Worm (Caenorhabditis elegans): ENCODE results near the gene M03E7.3.
A peak's percentile ranks its signal among the peaks of the same experiment; 100 is the strongest.

Gene M03E7.3

DNA sequence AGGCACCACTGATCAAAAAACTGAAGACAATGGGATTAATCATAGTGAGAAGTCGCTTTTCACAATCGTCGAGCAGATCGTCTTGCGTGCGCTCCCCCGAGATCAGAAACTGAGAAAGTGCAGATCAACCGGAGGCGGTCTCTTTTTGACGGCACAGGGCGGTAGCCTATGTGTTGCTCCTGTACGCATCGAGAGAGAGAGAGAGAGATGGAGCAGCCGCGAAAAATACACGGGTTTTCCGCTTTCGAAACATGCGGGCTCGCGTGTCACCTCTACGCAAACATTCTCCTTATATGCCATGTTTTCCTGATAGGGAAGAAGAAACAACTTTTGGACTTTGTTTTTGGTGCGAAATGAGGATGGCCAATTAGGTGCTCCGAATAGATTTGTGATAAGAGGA lies 1.7 kb upstream of the M03E7.3 start, which contains the start of gene lrpc-1:
TSS of gene lrpc-1 (minus strand) at position 101 of the 400 bp plus-strand sequence.
- TF ChIP-seq nhr-28 (tag; optimal IDR thresholded peaks at IDR 0.05): no peak

ce11 chrV:5617301-5617700 lies 2.5 kb downstream of the M03E7.3 start, which contains the start of gene M03E7.2:
M03E7.2 (plus strand) TSS chrV:5617601.
- TF ChIP-seq sem-2 (GFP tag; optimal IDR thresholded peaks at IDR 0.05): no peak

- TF ChIP-seq mep-1 (tag; optimal IDR thresholded peaks at IDR 0.05) (peak; percentile 10), blmp-1 (tag; optimal IDR thresholded peaks at IDR 0.05) (no peak), lsy-2 (tag; optimal IDR thresholded peaks at IDR 0.05) (peak; percentile 52)
These were observed 4.5 kb downstream of the M03E7.3 start for ce11 chrV:5619372-5619771.

DNA sequence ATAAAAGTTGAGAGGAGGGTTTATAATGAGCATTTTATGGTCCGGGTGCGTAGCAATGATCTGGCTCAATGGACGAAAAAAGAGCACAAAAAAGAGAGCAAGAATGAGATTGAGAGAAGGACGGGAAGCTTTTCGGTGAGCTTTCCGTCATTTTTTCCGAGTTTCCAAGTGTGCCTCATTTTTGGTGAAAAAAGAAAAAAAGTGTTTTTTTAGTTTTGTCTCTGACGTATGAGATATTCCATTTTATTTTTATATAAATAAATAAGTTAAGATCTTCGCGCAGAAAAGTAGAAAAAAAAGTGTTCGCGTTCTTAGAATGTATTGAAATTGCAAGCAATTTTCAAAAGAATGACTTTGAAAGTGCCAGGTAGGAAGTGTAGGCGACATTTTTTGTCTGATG lies 5.2 kb downstream of the M03E7.3 start, which contains the start of gene memb-2:
TSS of gene memb-2 (minus strand) at position 101 of the 400 bp plus-strand sequence.
- no peak for TF ChIP-seq hlh-1 (tag; optimal IDR thresholded peaks at IDR 0.05)
- no peak for TF ChIP-seq zip-8 (tag; optimal IDR thresholded peaks at IDR 0.05)
- TF ChIP-seq ceh-83 (GFP tag; optimal IDR thresholded peaks at IDR 0.05): no peak
- TF ChIP-seq lin-13 (tag; optimal IDR thresholded peaks at IDR 0.05): no peak
- no peak for TF ChIP-seq unc-39 (tag; optimal IDR thresholded peaks at IDR 0.05)
- TF ChIP-seq nhr-28 (tag; optimal IDR thresholded peaks at IDR 0.05): no peak
- no peak for TF ChIP-seq nhr-2 (tag; optimal IDR thresholded peaks at IDR 0.05)
- no peak for TF ChIP-seq mep-1 (tag; optimal IDR thresholded peaks at IDR 0.05)

DNA sequence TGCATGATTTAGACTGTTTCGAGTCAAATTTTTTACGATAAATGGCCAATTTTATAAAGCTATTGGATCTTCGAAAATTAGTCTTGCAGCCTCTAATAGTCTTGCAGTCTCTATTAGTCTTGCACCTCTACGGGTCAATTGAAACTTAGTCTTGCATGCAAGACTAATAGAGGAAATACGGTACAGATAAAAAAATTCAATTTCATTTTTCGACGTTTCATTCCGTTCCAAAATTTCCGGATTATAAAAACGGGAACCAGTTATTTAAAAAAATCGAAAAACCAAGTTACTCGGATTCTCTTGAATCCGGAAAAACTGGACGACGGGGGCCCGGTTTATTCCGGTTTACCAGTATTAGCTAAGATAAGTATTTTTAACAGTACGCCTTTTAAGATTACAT lies 6.6 kb downstream of the M03E7.3 start, which contains the start of gene M03E7.1:
TSS of gene M03E7.1 (plus strand) at position 301 of the 400 bp plus-strand sequence.
- TF ChIP-seq ces-1 (GFP tag; optimal IDR thresholded peaks at IDR 0.05) (no peak), sem-2 (GFP tag; optimal IDR thresholded peaks at IDR 0.05) (no peak), cnd-1 (tag; optimal IDR thresholded peaks at IDR 0.05) (no peak), sptf-1 (tag; optimal IDR thresholded peaks at IDR 0.05) (no peak), elt-3 (tag; optimal IDR thresholded peaks at IDR 0.05) (no peak), unc-62 (GFP tag; optimal IDR thresholded peaks at IDR 0.05) (no peak), nhr-237 (tag; optimal IDR thresholded peaks at IDR 0.05) (no peak), lin-13 (tag; optimal IDR thresholded peaks at IDR 0.05) (no peak), mls-2 (tag; optimal IDR thresholded peaks at IDR 0.05) (no peak), lin-32 (GFP tag; optimal IDR thresholded peaks at IDR 0.05) (no peak), pha-4 (tag; optimal IDR thresholded peaks at IDR 0.05) (no peak), nhr-12 (tag; optimal IDR thresholded peaks at IDR 0.05) (no peak), mep-1 (tag; optimal IDR thresholded peaks at IDR 0.05) (no peak), ztf-11 (tag; optimal IDR thresholded peaks at IDR 0.05) (no peak)

- no peak for TF ChIP-seq zip-8 (tag; optimal IDR thresholded peaks at IDR 0.05)
- TF ChIP-seq snpc-4 (tag; optimal IDR thresholded peaks at IDR 0.05): no peak
- TF ChIP-seq lin-13 (tag; optimal IDR thresholded peaks at IDR 0.05): no peak
- TF ChIP-seq unc-62 (GFP tag; optimal IDR thresholded peaks at IDR 0.05): no peak
- TF ChIP-seq elt-1 (tag; optimal IDR thresholded peaks at IDR 0.05; ENCODE audit: borderline replicate concordance, insufficient read depth): no peak
- no peak for TF ChIP-seq hlh-1 (tag; optimal IDR thresholded peaks at IDR 0.05)
- TF ChIP-seq ceh-43 (GFP tag; optimal IDR thresholded peaks at IDR 0.05): no peak
- TF ChIP-seq mab-5 (tag; optimal IDR thresholded peaks at IDR 0.05): no peak
- TF ChIP-seq elt-3 (tag; optimal IDR thresholded peaks at IDR 0.05): no peak
- no peak for TF ChIP-seq nhr-76 (tag; optimal IDR thresholded peaks at IDR 0.05)
- no peak for TF ChIP-seq ham-2 (GFP tag; optimal IDR thresholded peaks at IDR 0.05)
These were observed 13.2 kb downstream of the M03E7.3 start for ce11 chrV:5628014-5628413.

ce11 chrV:5630792-5631191 lies 16.0 kb downstream of the M03E7.3 start, which contains the start of gene acy-4:
acy-4 (minus strand) TSS chrV:5630892.
- no peak for TF ChIP-seq hlh-1 (tag; optimal IDR thresholded peaks at IDR 0.05)

ce11 chrV:5634445-5634844 lies 19.6 kb downstream of the M03E7.3 start:
- TF ChIP-seq drap-1 (GFP tag; optimal IDR thresholded peaks at IDR 0.05) (no peak), blmp-1 (tag; optimal IDR thresholded peaks at IDR 0.05) (no peak), zip-8 (tag; optimal IDR thresholded peaks at IDR 0.05) (no peak), hlh-1 (tag; optimal IDR thresholded peaks at IDR 0.05) (no peak), lin-13 (tag; optimal IDR thresholded peaks at IDR 0.05) (no peak), ztf-11 (tag; optimal IDR thresholded peaks at IDR 0.05) (no peak), nhr-2 (tag; optimal IDR thresholded peaks at IDR 0.05) (no peak), snpc-4 (tag; optimal IDR thresholded peaks at IDR 0.05) (no peak)

All from whole organism, mixed stage, embryonic.